Worm (Caenorhabditis elegans): ENCODE results near the gene F21C10.10.

DNA sequence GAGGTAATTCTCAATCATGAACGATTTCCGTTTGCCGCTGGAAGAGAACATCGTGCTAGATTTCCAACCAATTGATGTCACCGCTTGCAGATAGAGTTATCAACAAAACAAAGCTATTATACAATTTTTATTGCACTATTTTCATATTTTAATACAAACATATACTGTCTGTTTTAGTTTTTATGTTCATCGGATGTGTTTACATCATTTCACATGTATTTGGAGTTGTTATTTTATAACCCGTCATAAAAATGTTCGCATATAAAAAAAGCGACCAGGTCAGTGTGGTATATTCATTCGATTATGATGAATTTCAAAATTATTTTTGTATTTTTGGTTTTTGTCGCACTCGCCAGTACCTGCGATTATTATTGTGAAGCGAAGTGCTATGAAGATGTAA lies 27.1 kb downstream of the F21C10.10 start, which contains the start of gene F21C10.11:
- TF ChIP-seq ceh-36 (tag; optimal IDR thresholded peaks at IDR 0.05): no peak
- TF ChIP-seq ama-1 (optimal IDR thresholded peaks at IDR 0.05): no peak
- no peak for TF ChIP-seq hmg-4 (GFP tag; optimal IDR thresholded peaks at IDR 0.05)
- TF ChIP-seq tbx-11 (GFP tag; IDR thresholded peaks at IDR 0.05): no peak
